Fruit fly (Drosophila melanogaster) whole organism, embryonic: ENCODE results near the gene gkt.

Experiments used
- BtbVII ChIP-seq: fragments of 200-800 bp; sonication (Bioruptor generic); optimal IDR thresholded peaks from 3 replicates; lab custom pipeline; 2017; ENCODE audit warnings: missing biosample characterization, mild to moderate bottlenecking, missing genetic modification characterization
- CG10979 ChIP-seq: fragments of 200-800 bp; sonication (Bioruptor generic); optimal IDR thresholded peaks from 2 replicates; lab custom pipeline; 2018; ENCODE audit warnings: missing biosample characterization, mild to moderate bottlenecking, missing genetic modification characterization, moderate library complexity
- CG11247 ChIP-seq: fragments of 200-800 bp; sonication (Bioruptor generic); IDR thresholded peaks from 2 replicates; pipeline ENCODE4 v1.3.6; 2022; ENCODE audit warnings: missing biosample characterization, missing genetic modification characterization
- CG11456 ChIP-seq: fragments of 200-800 bp; sonication (Bioruptor generic); IDR thresholded peaks from 3 replicates; pipeline ENCODE4 v1.3.6; 2022; ENCODE audit warnings: missing biosample characterization, missing genetic modification characterization
- CG11504 ChIP-seq: fragments of 200-800 bp; sonication (Bioruptor generic); optimal IDR thresholded peaks from 3 replicates; lab custom pipeline; 2019; ENCODE audit warnings: missing biosample characterization, mild to moderate bottlenecking, missing genetic modification characterization, moderate library complexity
- CG1233 ChIP-seq: fragments of 200-800 bp; sonication (Bioruptor generic); optimal IDR thresholded peaks from 4 replicates; lab custom pipeline; 2018; ENCODE audit warnings: missing biosample characterization, mild to moderate bottlenecking, missing genetic modification characterization
- CG13296 ChIP-seq: fragments of 200-800 bp; sonication (Bioruptor generic); optimal IDR thresholded peaks from 3 replicates; lab custom pipeline; 2018; ENCODE audit warnings: missing biosample characterization, mild to moderate bottlenecking, missing genetic modification characterization
- CG13424 ChIP-seq: fragments of 200-800 bp; sonication (Bioruptor generic); optimal IDR thresholded peaks from 2 replicates; lab custom pipeline; 2019; ENCODE audit warnings: missing biosample characterization, mild to moderate bottlenecking, missing genetic modification characterization, moderate library complexity
- CG14441 ChIP-seq: fragments of 200-800 bp; sonication (Bioruptor generic); IDR thresholded peaks from 2 replicates; pipeline ENCODE4 v1.3.6; 2022; ENCODE audit warnings: missing biosample characterization, missing genetic modification characterization
- CG15269 ChIP-seq: fragments of 200-800 bp; sonication (Bioruptor generic); optimal IDR thresholded peaks from 2 replicates; lab custom pipeline; 2018; ENCODE audit warnings: missing biosample characterization, mild to moderate bottlenecking, missing genetic modification characterization, moderate library complexity
- CG16779 ChIP-seq: fragments of 200-800 bp; sonication (Bioruptor generic); IDR thresholded peaks from 2 replicates; pipeline ENCODE4 v1.3.6; 2022; ENCODE audit warnings: missing biosample characterization, missing genetic modification characterization
- CG17359 ChIP-seq: fragments of 200-800 bp; sonication (Bioruptor generic); optimal IDR thresholded peaks from 3 replicates; lab custom pipeline; 2018; ENCODE audit warnings: missing biosample characterization, mild to moderate bottlenecking, missing genetic modification characterization, moderate library complexity
- CG17568 ChIP-seq: fragments of 200-800 bp; sonication (Bioruptor generic); optimal IDR thresholded peaks from 2 replicates; lab custom pipeline; 2018; ENCODE audit warnings: missing biosample characterization, mild to moderate bottlenecking, missing genetic modification characterization, moderate library complexity
- CG2120 ChIP-seq: fragments of 200-800 bp; sonication (Bioruptor generic); optimal IDR thresholded peaks from 3 replicates; lab custom pipeline; 2016; ENCODE audit warnings: missing biosample characterization, missing genetic modification characterization
- CG30431 ChIP-seq: fragments of 200-800 bp; sonication (Bioruptor generic); optimal IDR thresholded peaks from 2 replicates; lab custom pipeline; 2017; ENCODE audit warnings: missing biosample characterization, missing genetic modification characterization
- CG31441 ChIP-seq: fragments of 200-800 bp; sonication (Bioruptor generic); IDR thresholded peaks from 2 replicates; pipeline ENCODE4 v1.3.6; 2022; ENCODE audit warnings: missing biosample characterization, missing genetic modification characterization
- CG32532 ChIP-seq: fragments of 200-800 bp; sonication (Bioruptor generic); IDR thresholded peaks from 2 replicates; pipeline ENCODE4 v1.3.6; 2022; ENCODE audit warnings: missing biosample characterization, missing genetic modification characterization
- CG3281 ChIP-seq: fragments of 200-800 bp; sonication (Bioruptor generic); optimal IDR thresholded peaks from 3 replicates; lab custom pipeline; 2017; ENCODE audit warnings: missing biosample characterization, mild to moderate bottlenecking, missing genetic modification characterization
- CG43689 ChIP-seq: fragments of 200-800 bp; sonication (Bioruptor generic); IDR thresholded peaks from 2 replicates; pipeline ENCODE4 v1.3.6; 2022; ENCODE audit warnings: missing biosample characterization, missing genetic modification characterization
- CG4820 ChIP-seq: fragments of 200-800 bp; sonication (Bioruptor generic); optimal IDR thresholded peaks from 3 replicates; lab custom pipeline; 2016; ENCODE audit warnings: missing biosample characterization, missing genetic modification characterization
- CG5180 ChIP-seq: fragments of 200-800 bp; sonication (Bioruptor generic); optimal IDR thresholded peaks from 3 replicates; lab custom pipeline; 2017; ENCODE audit warnings: missing biosample characterization, missing genetic modification characterization, mild to moderate bottlenecking, moderate library complexity, missing genetic modification reagents
- CG7839 ChIP-seq: fragments of 200-800 bp; sonication (Bioruptor generic); optimal IDR thresholded peaks from 3 replicates; lab custom pipeline; 2018; ENCODE audit warnings: missing biosample characterization, mild to moderate bottlenecking, missing genetic modification characterization, moderate library complexity
- Fer3 ChIP-seq: fragments of 200-800 bp; sonication (Bioruptor generic); optimal IDR thresholded peaks from 2 replicates; lab custom pipeline; 2018; ENCODE audit warnings: missing biosample characterization, mild to moderate bottlenecking, missing genetic modification characterization, moderate library complexity
- GATAe ChIP-seq: fragments of 200-800 bp; sonication (Bioruptor generic); conservative IDR thresholded peaks from 2 replicates; pipeline ENCODE4 v1.3.6; 2022; ENCODE audit warnings: missing biosample characterization, missing genetic modification characterization
- Gug ChIP-seq: fragments of 200-800 bp; sonication (Bioruptor generic); IDR thresholded peaks from 4 replicates; pipeline ENCODE4 v1.3.6; 2022; ENCODE audit warnings: missing biosample characterization, missing genetic modification characterization
- Hr51 ChIP-seq, 2 experiments: fragments of 200-800 bp; sonication (Bioruptor generic); optimal IDR thresholded peaks; 2 replicates in 1 of 2; 3 replicates in 1 of 2; lab custom pipeline; 2016 to 2018; ENCODE audit warnings: missing biosample characterization in 2 of 2, missing genetic modification characterization in 2 of 2, mild to moderate bottlenecking in 1 of 2, moderate library complexity in 1 of 2
- PHDP ChIP-seq: fragments of 200-800 bp; sonication (Bioruptor generic); optimal IDR thresholded peaks from 3 replicates; lab custom pipeline; 2018; ENCODE audit warnings: missing biosample characterization, mild to moderate bottlenecking, missing genetic modification characterization, moderate library complexity
- Sox102F ChIP-seq: fragments of 200-800 bp; sonication (Bioruptor generic); optimal IDR thresholded peaks from 2 replicates; lab custom pipeline; 2018; ENCODE audit warnings: missing biosample characterization, mild to moderate bottlenecking, missing genetic modification characterization, moderate library complexity
- Xrp1 ChIP-seq: fragments of 200-800 bp; sonication (Bioruptor generic); IDR thresholded peaks from 2 replicates; pipeline ENCODE4 v1.3.6; 2022; ENCODE audit warnings: missing biosample characterization, missing genetic modification characterization
- al ChIP-seq: fragments of 200-800 bp; sonication (Bioruptor generic); IDR thresholded peaks from 2 replicates; pipeline ENCODE4 v1.3.6; 2022; ENCODE audit warnings: missing biosample characterization, missing genetic modification characterization
- bcd ChIP-seq: fragments of 200-800 bp; sonication (Bioruptor generic); optimal IDR thresholded peaks from 2 replicates; lab custom pipeline; 2017; ENCODE audit warnings: missing biosample characterization, mild to moderate bottlenecking, missing genetic modification characterization
- ci ChIP-seq: fragments of 200-800 bp; sonication (Bioruptor generic); IDR thresholded peaks from 3 replicates; pipeline ENCODE4 v1.3.6; 2022; ENCODE audit warnings: missing biosample characterization, missing genetic modification characterization
- dmrt11E ChIP-seq: fragments of 200-800 bp; sonication (Bioruptor generic); optimal IDR thresholded peaks from 3 replicates; lab custom pipeline; 2018; ENCODE audit warnings: missing biosample characterization, mild to moderate bottlenecking, missing genetic modification characterization, moderate library complexity
- dmrt99B ChIP-seq: fragments of 200-800 bp; sonication (Bioruptor generic); optimal IDR thresholded peaks from 2 replicates; lab custom pipeline; 2018; ENCODE audit warnings: missing biosample characterization, mild to moderate bottlenecking, missing genetic modification characterization, moderate library complexity
- dpn ChIP-seq, 2 experiments: fragments of 200-800 bp; sonication (Bioruptor generic); optimal IDR thresholded peaks; 3 replicates each; lab custom pipeline; 2016; ENCODE audit warnings: missing biosample characterization in 2 of 2, missing genetic modification characterization in 2 of 2
- dysf ChIP-seq: fragments of 200-800 bp; sonication (Bioruptor generic); IDR thresholded peaks from 3 replicates; pipeline ENCODE4 v1.3.6; 2022; ENCODE audit warnings: missing biosample characterization, missing genetic modification characterization
- gem ChIP-seq: fragments of 200-800 bp; sonication (Bioruptor generic); optimal IDR thresholded peaks from 2 replicates; lab custom pipeline; 2019; ENCODE audit warnings: missing biosample characterization, mild to moderate bottlenecking, missing genetic modification characterization, moderate library complexity
- gt ChIP-seq: fragments of 200-800 bp; sonication (Bioruptor generic); IDR thresholded peaks from 2 replicates; pipeline ENCODE4 v1.3.6; 2022; ENCODE audit warnings: missing biosample characterization, missing genetic modification characterization
- hbn ChIP-seq: fragments of 200-800 bp; sonication (Bioruptor generic); IDR thresholded peaks from 2 replicates; pipeline ENCODE4 v1.3.6; 2022; ENCODE audit warnings: missing biosample characterization, missing genetic modification characterization; ENCODE audit not compliant: partially characterized antibody
- lab ChIP-seq: fragments of 200-800 bp; sonication (Bioruptor generic); optimal IDR thresholded peaks from 3 replicates; lab custom pipeline; 2017; ENCODE audit warnings: missing biosample characterization, missing genetic modification characterization, mild to moderate bottlenecking, moderate library complexity, missing genetic modification reagents
- lov ChIP-seq, 2 experiments: fragments of 200-800 bp in 1 of 2; fragments of >200 bp in 1 of 2; sonication (Bioruptor generic) in 1 of 2; IDR thresholded peaks in 1 of 2; optimal IDR thresholded peaks in 1 of 2; 2 replicates in 1 of 2; 3 replicates in 1 of 2; pipeline versions ENCODE4 v1.3.6 to Lab custom; 2017 to 2022; ENCODE audit warnings: missing biosample characterization in 1 of 2, missing genetic modification characterization in 1 of 2
- nmo ChIP-seq: fragments of 200-800 bp; sonication (Bioruptor generic); optimal IDR thresholded peaks from 2 replicates; lab custom pipeline; 2018; ENCODE audit warnings: missing biosample characterization, mild to moderate bottlenecking, missing genetic modification characterization, moderate library complexity
- ro ChIP-seq: fragments of 200-800 bp; sonication (Bioruptor generic); IDR thresholded peaks from 2 replicates; pipeline ENCODE4 v1.3.6; 2022; ENCODE audit warnings: missing biosample characterization, missing genetic modification characterization
- sd ChIP-seq: fragments of 200-800 bp; sonication (Bioruptor generic); optimal IDR thresholded peaks from 3 replicates; lab custom pipeline; 2018; ENCODE audit warnings: missing biosample characterization, mild to moderate bottlenecking, missing genetic modification characterization, moderate library complexity
- tin ChIP-seq: fragments of 200-800 bp; sonication (Bioruptor generic); optimal IDR thresholded peaks from 3 replicates; lab custom pipeline; 2016; ENCODE audit warnings: missing biosample characterization, missing genetic modification characterization
- trh ChIP-seq: fragments of 200-800 bp; sonication (Bioruptor generic); optimal IDR thresholded peaks from 2 replicates; lab custom pipeline; 2016; ENCODE audit warnings: missing biosample characterization, missing genetic modification characterization
- vvl ChIP-seq: fragments of 200-800 bp; sonication (Bioruptor generic); IDR thresholded peaks from 2 replicates; pipeline ENCODE4 v1.3.6; 2022; ENCODE audit warnings: missing biosample characterization, missing genetic modification characterization
- yki ChIP-seq: fragments of >200 bp; optimal IDR thresholded peaks from 3 replicates; lab custom pipeline; 2018

gkt gene

DNA sequence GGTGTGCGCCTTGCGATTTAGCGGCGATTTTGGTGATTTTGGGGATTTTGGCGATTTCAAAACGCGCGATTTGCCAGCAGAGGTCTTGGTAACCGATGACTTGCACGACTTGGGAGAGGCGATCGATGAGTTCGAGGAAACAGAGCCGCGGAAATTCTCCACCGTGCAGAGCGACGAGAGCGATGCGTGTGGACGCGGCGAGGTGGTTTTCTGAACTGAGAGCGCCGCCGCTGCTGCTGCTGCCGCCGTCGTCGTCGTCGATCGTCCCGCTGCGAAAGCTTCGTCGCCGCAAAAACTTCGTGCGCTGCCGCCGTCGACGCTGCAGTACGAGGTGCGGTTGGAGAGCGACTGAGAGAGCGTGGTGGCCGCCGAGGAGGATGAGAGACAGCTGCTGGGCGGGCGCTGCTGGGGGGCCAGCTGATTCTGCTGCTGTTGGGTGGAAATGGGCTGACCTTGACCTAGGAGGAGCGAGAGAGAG, 35.2 kb upstream of the gkt start (continued):
- 0 out of 2 replicates have a peak, but pooled peaks have one; percentile 15 for TF ChIP-seq hbn
- peak; percentile 53; the same call in 1 of the 3 replicates for TF ChIP-seq CG11456
- TF ChIP-seq ci (GFP tag; lab: Robert Waterston, UW), result peak; percentile 63; the same call in 2 of the 3 replicates
- TF ChIP-seq CG15269, result no peak
- TF ChIP-seq al (GFP tag; lab: Robert Waterston, UW), result no peak
- peak; percentile 35 for TF ChIP-seq sd
- peak; percentile 26 for TF ChIP-seq CG3281 (GFP tag; lab: Kevin White, UChicago)
- no peak for TF ChIP-seq CG43689 (GFP tag; lab: Robert Waterston, UW)
- TF ChIP-seq CG2120, result no peak

- TF ChIP-seq dmrt99B (tag; lab: Kevin White, UChicago) (peak; percentile 31), CG32532 (no peak), CG17568 (no peak), CG13296 (GFP tag; lab: Kevin White, UChicago) (no peak), CG11247 (GFP tag; lab: Robert Waterston, UW) (no peak), CG16779 (GFP tag; lab: Robert Waterston, UW) (no peak), CG1233 (GFP tag; lab: Kevin White, UChicago) (no peak), CG5180 (no peak), CG31441 (peak; percentile 42; the same call in 1 of the 2 replicates), gem (tag; lab: Kevin White, UChicago) (peak; percentile 53), nmo (GFP tag; lab: Kevin White, UChicago) (peak; percentile 22), yki (lab: Kevin White, UChicago) (no peak), trh (no peak), Fer3 (no peak), gt (GFP tag; lab: Robert Waterston, UW) (no peak), Xrp1 (GFP tag; lab: Robert Waterston, UW) (0 out of 2 replicates have a peak, but pooled peaks have one; percentile 6), Sox102F (peak; percentile 28), BtbVII (GFP tag; lab: Kevin White, UChicago) (no peak), tin (GFP tag; lab: Kevin White, UChicago) (no peak), CG10979 (tag; lab: Kevin White, UChicago) (peak; percentile 46), GATAe (no peak), CG13424 (tag; lab: Kevin White, UChicago) (peak; percentile 5), CG30431 (GFP tag; lab: Kevin White, UChicago) (no peak), CG14441 (GFP tag; lab: Robert Waterston, UW) (no peak), dpn (GFP tag; optimal IDR thresholded peaks at IDR 0.05; lab: Kevin White, UChicago) (no peak), PHDP (tag; lab: Kevin White, UChicago) (peak; percentile 17), CG11504 (tag; lab: Kevin White, UChicago) (peak; percentile 55), vvl (GFP tag; lab: Robert Waterston, UW) (0 out of 2 replicates have a peak, but pooled peaks have one; percentile 13), dmrt11E (tag; lab: Kevin White, UChicago) (no peak), lov (optimal IDR thresholded peaks at IDR 0.05; lab: Kevin White, UChicago) (no peak), lov (GFP tag; IDR thresholded peaks at IDR 0.05; lab: Robert Waterston, UW) (no peak), CG4820 (GFP tag; lab: Kevin White, UChicago) (no peak), CG11456 (no peak), CG17359 (tag; lab: Kevin White, UChicago) (peak; percentile 10), Gug (GFP tag; lab: Robert Waterston, UW) (no peak), CG7839 (tag; lab: Kevin White, UChicago) (peak; percentile 8), bcd (GFP tag; lab: Kevin White, UChicago) (no peak), Hr51 (GFP tag; optimal IDR thresholded peaks at IDR 0.05; lab: Kevin White, UChicago) (peak in 1 of 2 experiments; percentile 12), lab (peak; percentile 5), dysf (GFP tag; lab: Robert Waterston, UW) (no peak), ro (GFP tag; lab: Robert Waterston, UW) (no peak)
Measured at dm6 chr2L:3127813-3128212, 31.9 kb upstream of the gkt start.
